Fruit fly (Drosophila melanogaster): Measurements from ENCODE around the gene Hsc70-2.

Gene Hsc70-2

DNA sequence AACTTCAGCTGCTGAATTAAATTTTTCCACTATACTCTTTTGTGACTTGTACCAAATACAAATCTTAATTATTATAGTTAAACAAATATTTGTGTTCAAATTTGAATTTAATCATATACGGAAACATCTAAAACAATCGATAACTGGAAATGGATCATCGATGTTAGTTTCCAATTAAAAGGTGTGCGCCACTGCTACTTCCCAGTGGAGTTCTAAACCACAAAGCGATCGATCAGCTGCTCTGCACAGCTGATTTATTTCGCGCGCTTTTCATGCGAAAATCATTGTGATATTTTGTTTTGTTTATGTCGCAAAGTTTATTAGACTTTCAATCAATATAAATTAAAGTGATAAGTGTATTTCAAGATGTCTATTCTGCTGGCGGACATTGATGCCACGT, 43.8 kb downstream of the Hsc70-2 start, which contains the start of gene timeout:
Gene timeout (plus strand): TSS at position 257 of the 400 bp plus-strand sequence.
- TF ChIP-seq CG1621 (tag; optimal IDR thresholded peaks at IDR 0.05) (peak; percentile 30), Eip78C (GFP tag) (peak; percentile 56), dsx (GFP tag; optimal IDR thresholded peaks at IDR 0.05; ENCODE audit: poor library complexity, severe bottlenecking) (peak; percentile 11), salr (GFP tag; optimal IDR thresholded peaks at IDR 0.05) (no peak), fkh (GFP tag; optimal IDR thresholded peaks at IDR 0.05) (peak; percentile 44), Sox14 (GFP tag; optimal IDR thresholded peaks at IDR 0.05) (no peak), spab (GFP tag; optimal IDR thresholded peaks at IDR 0.05) (no peak)

DNA sequence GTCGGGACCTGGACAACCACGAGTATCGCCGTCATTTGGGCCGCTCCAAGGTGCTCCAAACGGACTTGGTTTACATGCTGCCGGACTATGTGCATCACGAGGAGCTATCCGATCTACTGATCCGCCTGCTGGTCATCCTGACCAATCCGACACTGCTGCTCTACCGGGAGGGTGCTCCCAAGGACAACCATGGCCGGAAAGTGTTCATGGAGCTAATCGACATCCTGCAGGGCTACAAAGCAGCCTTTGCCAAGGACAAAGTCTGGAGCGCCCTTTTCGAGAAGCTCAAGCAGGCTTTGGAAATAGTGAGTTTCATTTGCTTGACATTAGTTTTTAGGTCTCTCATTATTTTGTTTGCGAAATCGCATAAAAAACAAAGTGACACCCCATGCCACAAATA, 44.4 kb downstream of the Hsc70-2 start, which contains the start of gene CG34308:
Gene CG34308 (plus strand): TSS at position 301 of the 400 bp plus-strand sequence.
- TF ChIP-seq CG16779 (tag; optimal IDR thresholded peaks at IDR 0.05): no peak
- no peak for TF ChIP-seq CG6808 (GFP tag; optimal IDR thresholded peaks at IDR 0.05)
- TF ChIP-seq achi (GFP tag; optimal IDR thresholded peaks at IDR 0.05): no peak
- TF ChIP-seq acj6 (GFP tag; optimal IDR thresholded peaks at IDR 0.05): no peak
- no peak for TF ChIP-seq Eip93F (GFP tag; optimal IDR thresholded peaks at IDR 0.05)
- TF ChIP-seq Eip75B (GFP tag; optimal IDR thresholded peaks at IDR 0.05): no peak
- TF ChIP-seq CG8119 (GFP tag; IDR thresholded peaks at IDR 0.05): no peak
- no peak for TF ChIP-seq Hr39 (GFP tag; optimal IDR thresholded peaks at IDR 0.05)
- no peak for TF ChIP-seq CG11762 (GFP tag; optimal IDR thresholded peaks at IDR 0.05; ENCODE audit: insufficient read depth)
- TF ChIP-seq CG6163 (GFP tag; IDR thresholded peaks at IDR 0.05): no peak
- no peak for TF ChIP-seq CG8319 (GFP tag; optimal IDR thresholded peaks at IDR 0.05)
- no peak for TF ChIP-seq CG6792 (GFP tag; optimal IDR thresholded peaks at IDR 0.05)
- no peak for TF ChIP-seq Blimp-1 (GFP tag; optimal IDR thresholded peaks at IDR 0.05)

DNA sequence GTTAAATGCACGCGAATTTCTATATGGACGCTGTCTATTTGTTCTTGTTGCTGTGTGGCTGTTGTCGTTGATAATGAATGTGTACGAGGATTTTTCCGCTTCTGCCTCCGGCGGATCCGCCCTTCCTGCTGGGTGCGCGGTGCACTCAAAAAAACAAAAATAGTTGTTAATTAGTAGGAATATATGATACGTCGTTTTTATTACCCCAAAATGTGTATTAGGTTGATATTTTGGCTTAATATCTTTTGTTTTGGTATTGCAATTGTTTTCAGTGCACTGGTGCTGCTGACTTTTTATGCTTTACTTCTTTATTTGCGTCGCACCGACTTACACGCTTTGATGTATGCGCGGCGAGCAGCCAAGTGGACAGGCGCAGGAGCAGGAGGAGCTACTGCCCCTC, 47.1 kb downstream of the Hsc70-2 start:
- TF ChIP-seq Blimp-1 (GFP tag; optimal IDR thresholded peaks at IDR 0.05): no peak
- no peak for TF ChIP-seq CG16779 (tag; optimal IDR thresholded peaks at IDR 0.05)
- no peak for TF ChIP-seq lz (GFP tag; optimal IDR thresholded peaks at IDR 0.05)
- no peak for TF ChIP-seq esn (GFP tag; optimal IDR thresholded peaks at IDR 0.05)
- TF ChIP-seq CG11294 (GFP tag; IDR thresholded peaks at IDR 0.05): no peak
- TF ChIP-seq CG34406 (GFP tag; optimal IDR thresholded peaks at IDR 0.05): no peak
- TF ChIP-seq CG8119 (GFP tag; IDR thresholded peaks at IDR 0.05): 0 out of 3 replicates have a peak, but pooled peaks have one; percentile 29
- no peak for TF ChIP-seq achi (GFP tag; optimal IDR thresholded peaks at IDR 0.05)
- no peak for TF ChIP-seq CG6792 (GFP tag; optimal IDR thresholded peaks at IDR 0.05)
- peak; percentile 8 for TF ChIP-seq OdsH (GFP tag; optimal IDR thresholded peaks at IDR 0.05)
- TF ChIP-seq fkh (GFP tag; optimal IDR thresholded peaks at IDR 0.05): no peak
- no peak for TF ChIP-seq CG6808 (GFP tag; optimal IDR thresholded peaks at IDR 0.05)
- TF ChIP-seq Hr38 (GFP tag; optimal IDR thresholded peaks at IDR 0.05): no peak
- TF ChIP-seq pdm3 (GFP tag; optimal IDR thresholded peaks at IDR 0.05): peak; percentile 30
- no peak for TF ChIP-seq Eip75B (GFP tag; optimal IDR thresholded peaks at IDR 0.05)
- TF ChIP-seq fd59A (GFP tag; optimal IDR thresholded peaks at IDR 0.05): no peak
- TF ChIP-seq fd85E (GFP tag; optimal IDR thresholded peaks at IDR 0.05): no peak
- no peak for TF ChIP-seq Met (GFP tag; optimal IDR thresholded peaks at IDR 0.05)
- no peak for TF ChIP-seq dac (GFP tag; optimal IDR thresholded peaks at IDR 0.05)
- peak; percentile 45 for TF ChIP-seq Ets96B (tag; optimal IDR thresholded peaks at IDR 0.05)
- peak; percentile 24 for TF ChIP-seq dsx (GFP tag; optimal IDR thresholded peaks at IDR 0.05; ENCODE audit: poor library complexity, severe bottlenecking)
- peak; percentile 20 for TF ChIP-seq CG10631 (GFP tag; optimal IDR thresholded peaks at IDR 0.05)
- no peak for TF ChIP-seq CG7368 (GFP tag; optimal IDR thresholded peaks at IDR 0.05)
- TF ChIP-seq Sox14 (GFP tag; optimal IDR thresholded peaks at IDR 0.05): no peak
- TF ChIP-seq Eip93F (GFP tag; optimal IDR thresholded peaks at IDR 0.05): no peak
- TF ChIP-seq vri (GFP tag; optimal IDR thresholded peaks at IDR 0.05): no peak
- no peak for TF ChIP-seq CG9139 (GFP tag; optimal IDR thresholded peaks at IDR 0.05)
- TF ChIP-seq CG10669 (GFP tag; optimal IDR thresholded peaks at IDR 0.05): peak; percentile 28
- TF ChIP-seq Hr4 (GFP tag; optimal IDR thresholded peaks at IDR 0.05): no peak
- TF ChIP-seq ss (GFP tag; optimal IDR thresholded peaks at IDR 0.05): peak in 1 of 2 experiments; percentile 28
- TF ChIP-seq Sox15 (GFP tag; optimal IDR thresholded peaks at IDR 0.05): no peak
- no peak for TF ChIP-seq eg (GFP tag; IDR thresholded peaks at IDR 0.05)
- TF ChIP-seq Gug (GFP tag; IDR thresholded peaks at IDR 0.05): no peak
- TF ChIP-seq CG31627 (GFP tag; optimal IDR thresholded peaks at IDR 0.05): no peak
- no peak for TF ChIP-seq CG6163 (GFP tag; IDR thresholded peaks at IDR 0.05)
- no peak for TF ChIP-seq CG4318 (GFP tag; optimal IDR thresholded peaks at IDR 0.05)
- TF ChIP-seq Ets21C (GFP tag; optimal IDR thresholded peaks at IDR 0.05): no peak
- TF ChIP-seq CG6854 (GFP tag; optimal IDR thresholded peaks at IDR 0.05): no peak

All from whole organism, prepupa.